Fruit fly (Drosophila melanogaster): ENCODE measurements around the gene CG10413.

Gene CG10413

DNA sequence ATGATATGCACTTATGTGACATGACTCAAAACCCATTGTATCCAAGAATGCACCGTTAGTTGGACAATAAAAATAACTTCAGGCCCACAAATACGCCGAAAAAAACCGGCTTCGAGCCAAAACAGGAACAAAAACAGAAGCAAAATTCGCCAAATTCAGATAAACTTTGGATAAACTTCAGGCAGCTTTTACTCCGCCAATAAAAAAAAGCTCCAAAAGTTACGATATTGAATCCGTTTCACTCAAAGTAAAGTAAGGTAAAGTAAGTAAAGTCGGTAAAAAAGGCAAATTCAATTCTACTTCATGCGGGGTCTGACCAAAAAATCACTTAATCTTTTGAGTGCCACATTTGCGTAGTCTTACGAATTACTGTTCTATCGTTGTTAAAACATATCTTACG is 41.1 kb downstream of the CG10413 start:
- TF ChIP-seq insv (optimal IDR thresholded peaks at IDR 0.05) (no peak), Myc (optimal IDR thresholded peaks at IDR 0.05) (no peak), Sin3A (optimal IDR thresholded peaks at IDR 0.05) (no peak), psq (optimal IDR thresholded peaks at IDR 0.05) (no peak), ttk (optimal IDR thresholded peaks at IDR 0.05) (no peak), h (optimal IDR thresholded peaks at IDR 0.05) (no peak)

DNA sequence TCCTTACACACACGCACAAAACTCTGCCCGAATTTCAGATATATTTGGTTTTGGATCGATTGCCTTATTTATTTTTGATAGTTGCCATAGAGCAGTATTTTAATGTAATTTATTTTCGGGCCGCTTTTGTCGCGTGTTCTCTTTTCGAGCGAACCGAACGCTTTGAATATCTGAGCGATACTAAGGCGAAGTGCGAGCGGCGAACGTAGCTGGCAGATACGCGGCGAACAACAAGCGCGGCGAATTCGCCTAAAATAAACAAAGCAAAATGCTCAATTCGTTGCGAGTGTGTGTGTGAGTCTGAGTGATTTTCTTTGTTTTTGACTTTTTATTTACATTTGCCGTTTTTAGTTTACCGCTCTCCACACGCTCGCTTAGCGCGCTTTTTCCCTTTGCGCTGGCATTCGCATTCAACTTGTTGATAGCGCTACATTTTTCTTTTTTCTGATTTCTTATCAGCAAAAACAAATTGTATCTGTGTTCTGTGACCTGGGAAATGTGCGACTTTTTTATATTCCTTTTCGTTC is 42.0 kb downstream of the CG10413 start:
- no peak for TF ChIP-seq Sin3A (optimal IDR thresholded peaks at IDR 0.05)

DNA sequence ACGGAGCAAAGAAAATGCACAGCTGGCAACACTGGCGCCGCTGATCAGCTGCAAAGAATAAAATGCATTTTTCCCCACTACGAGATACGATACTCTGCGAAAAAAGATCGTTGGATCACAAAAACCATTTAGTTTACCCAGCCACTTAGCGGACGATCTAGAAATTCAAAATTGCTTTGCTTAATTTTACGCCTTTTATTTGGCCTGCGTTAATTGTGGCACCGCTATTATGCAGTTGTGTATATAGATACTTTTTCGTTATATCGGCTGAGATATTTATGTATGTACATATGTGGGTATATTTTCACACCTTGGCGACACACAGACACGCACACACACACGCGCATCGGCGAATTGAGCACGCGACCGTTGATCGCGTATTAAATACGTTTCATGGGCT is 42.5 kb downstream of the CG10413 start:
- TF ChIP-seq h (optimal IDR thresholded peaks at IDR 0.05) (no peak), insv (optimal IDR thresholded peaks at IDR 0.05) (no peak), psq (optimal IDR thresholded peaks at IDR 0.05) (no peak), Sin3A (optimal IDR thresholded peaks at IDR 0.05) (no peak), ttk (optimal IDR thresholded peaks at IDR 0.05) (no peak), Myc (optimal IDR thresholded peaks at IDR 0.05) (no peak)

DNA sequence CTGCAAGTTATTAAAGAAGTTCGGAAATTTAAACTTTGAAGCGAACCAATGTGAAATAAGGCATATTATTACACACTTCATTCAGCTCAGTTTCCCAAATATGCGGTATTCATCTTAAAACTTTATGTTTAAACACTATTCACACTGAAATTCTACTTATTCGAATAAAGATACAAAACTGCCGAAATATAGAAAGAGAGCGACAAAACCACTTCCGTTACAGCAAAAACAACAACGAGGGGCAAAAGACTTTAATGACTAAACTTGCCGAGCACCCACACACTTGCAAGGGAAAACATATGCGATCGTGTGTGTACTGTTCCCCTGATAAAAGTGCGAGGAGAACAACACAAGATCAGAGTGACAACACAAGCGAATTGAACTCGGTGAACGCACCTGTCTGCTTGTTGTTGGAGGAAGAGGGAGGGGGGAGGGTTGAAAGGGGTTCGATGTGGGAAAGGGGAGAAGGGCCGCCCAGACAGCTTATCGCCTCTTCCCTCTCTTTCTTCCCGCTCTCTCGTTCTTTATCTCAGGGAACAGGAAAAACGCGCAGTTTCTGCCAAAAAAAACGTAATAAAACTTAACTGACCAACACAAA is 43.4 kb downstream of the CG10413 start:
- TF ChIP-seq ttk (optimal IDR thresholded peaks at IDR 0.05), result no peak
- TF ChIP-seq h (optimal IDR thresholded peaks at IDR 0.05), result no peak
- TF ChIP-seq Sin3A (optimal IDR thresholded peaks at IDR 0.05), result no peak
- no peak for TF ChIP-seq insv (optimal IDR thresholded peaks at IDR 0.05)
- no peak for TF ChIP-seq Myc (optimal IDR thresholded peaks at IDR 0.05)
- no peak for TF ChIP-seq psq (optimal IDR thresholded peaks at IDR 0.05)

DNA sequence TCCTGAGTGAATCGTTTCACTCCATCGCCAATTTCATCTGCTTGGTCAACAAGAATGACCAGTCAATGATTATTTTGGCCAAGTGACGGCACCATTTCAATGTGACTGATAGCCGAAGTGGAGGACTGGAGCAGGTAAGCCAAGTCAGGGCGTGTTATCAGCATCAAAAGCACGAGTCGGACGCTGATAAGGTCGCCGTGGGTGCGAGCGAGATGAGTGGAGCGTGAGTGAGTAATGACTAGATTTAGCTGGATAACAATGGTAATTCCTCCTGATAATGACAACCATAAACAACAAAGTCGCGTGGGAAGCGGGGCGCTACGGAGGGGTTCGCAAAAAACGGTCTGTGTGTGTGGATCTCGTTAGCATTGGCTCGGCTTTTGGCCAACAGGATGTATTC is 44.0 kb downstream of the CG10413 start:
- TF ChIP-seq ttk (optimal IDR thresholded peaks at IDR 0.05) (no peak), Myc (optimal IDR thresholded peaks at IDR 0.05) (no peak), h (optimal IDR thresholded peaks at IDR 0.05) (no peak), insv (optimal IDR thresholded peaks at IDR 0.05) (no peak), Sin3A (optimal IDR thresholded peaks at IDR 0.05) (no peak), psq (optimal IDR thresholded peaks at IDR 0.05) (no peak)

DNA sequence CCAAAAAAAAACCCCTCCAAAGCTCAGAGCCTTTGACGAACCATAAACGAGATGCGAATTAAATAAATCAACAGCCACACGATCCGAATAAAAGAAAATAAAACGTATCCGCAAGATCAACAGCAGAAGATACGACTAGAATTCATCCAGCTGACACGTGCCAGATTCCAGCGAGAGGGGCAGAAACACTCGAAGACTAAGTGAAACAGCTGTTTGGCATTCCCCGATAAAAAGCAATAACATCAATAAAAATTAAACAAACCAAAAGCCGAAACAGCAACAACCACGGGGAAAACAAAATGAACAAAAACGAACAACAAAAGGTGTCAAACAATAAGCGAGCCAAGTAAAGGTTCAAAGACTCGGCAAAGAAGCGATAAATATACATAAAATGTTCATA is 46.0 kb downstream of the CG10413 start:
- TF ChIP-seq psq (optimal IDR thresholded peaks at IDR 0.05) (no peak), h (optimal IDR thresholded peaks at IDR 0.05) (no peak), insv (optimal IDR thresholded peaks at IDR 0.05) (no peak), Sin3A (optimal IDR thresholded peaks at IDR 0.05) (no peak), ttk (optimal IDR thresholded peaks at IDR 0.05) (no peak), Myc (optimal IDR thresholded peaks at IDR 0.05) (no peak)

DNA sequence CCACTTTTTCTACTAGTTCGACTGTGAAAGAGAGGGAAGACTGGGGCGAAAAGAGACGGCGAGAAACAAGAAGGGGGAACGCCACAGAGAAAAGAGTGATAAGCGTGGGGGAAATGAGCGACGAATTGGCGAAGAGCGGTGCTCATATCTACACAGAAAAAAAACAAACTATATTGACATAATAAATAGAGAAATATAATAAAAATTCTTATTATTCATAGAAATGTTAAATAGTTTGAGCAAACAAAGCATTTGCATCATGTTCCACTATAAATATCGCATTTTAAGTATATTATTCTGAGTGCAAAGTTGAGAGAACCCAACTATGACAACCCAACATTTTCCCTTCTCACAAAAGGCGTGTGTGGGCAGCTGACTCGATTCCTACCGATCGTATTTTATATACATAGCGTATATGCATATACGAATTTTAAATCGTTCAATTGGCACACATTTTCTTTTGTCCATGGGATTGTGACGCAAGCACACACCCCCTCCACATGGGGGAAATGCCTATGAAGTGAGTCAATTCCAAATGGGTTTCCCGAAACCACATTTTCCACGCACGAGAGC is 47.0 kb downstream of the CG10413 start:
- TF ChIP-seq ttk (optimal IDR thresholded peaks at IDR 0.05), result no peak
- TF ChIP-seq insv (optimal IDR thresholded peaks at IDR 0.05), result no peak
- TF ChIP-seq Sin3A (optimal IDR thresholded peaks at IDR 0.05), result no peak
- TF ChIP-seq h (optimal IDR thresholded peaks at IDR 0.05), result no peak
- no peak for TF ChIP-seq Myc (optimal IDR thresholded peaks at IDR 0.05)
- no peak for TF ChIP-seq psq (optimal IDR thresholded peaks at IDR 0.05)

DNA sequence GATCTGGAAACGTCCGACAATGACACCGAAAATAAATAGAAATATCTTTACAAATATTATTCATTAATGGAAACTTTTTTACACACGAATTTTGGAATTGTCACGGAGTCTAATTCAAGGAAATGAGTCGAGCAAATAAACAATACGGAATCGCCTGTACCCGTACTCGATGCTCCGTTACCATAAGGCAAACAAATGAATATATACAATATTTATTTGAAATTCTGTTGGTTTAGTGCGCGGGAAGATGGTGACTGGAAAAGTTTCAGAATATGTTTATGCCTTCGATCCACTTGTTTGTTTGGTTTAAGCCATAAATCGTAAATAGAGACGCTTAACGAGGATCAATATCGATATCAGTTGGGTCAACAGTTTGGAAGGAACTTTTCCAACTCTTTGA is 48.7 kb downstream of the CG10413 start:
- TF ChIP-seq h (optimal IDR thresholded peaks at IDR 0.05) (no peak), Sin3A (optimal IDR thresholded peaks at IDR 0.05) (no peak), insv (optimal IDR thresholded peaks at IDR 0.05) (no peak), psq (optimal IDR thresholded peaks at IDR 0.05) (no peak), ttk (optimal IDR thresholded peaks at IDR 0.05) (no peak), Myc (optimal IDR thresholded peaks at IDR 0.05) (no peak)

DNA sequence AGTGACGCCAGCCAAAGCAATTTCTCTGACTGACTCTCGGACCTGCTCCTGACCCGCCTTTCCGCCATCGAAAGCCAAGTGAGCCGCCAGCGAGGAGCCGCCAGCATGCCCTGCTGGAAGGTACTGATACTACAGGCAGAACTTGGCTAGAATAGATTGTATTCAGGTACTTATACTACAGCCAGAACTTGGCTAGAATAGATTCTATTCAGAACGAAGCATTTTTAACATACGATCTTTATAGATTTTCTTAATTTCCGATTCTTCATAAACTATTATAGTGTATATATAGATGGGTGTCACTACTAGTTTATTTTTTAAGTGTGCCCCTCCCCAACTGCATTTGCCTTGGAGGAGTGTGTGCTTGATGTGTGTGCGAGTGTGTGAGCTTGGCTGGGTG is 50.8 kb downstream of the CG10413 start:
- TF ChIP-seq Myc (optimal IDR thresholded peaks at IDR 0.05) (no peak), insv (optimal IDR thresholded peaks at IDR 0.05) (no peak), Sin3A (optimal IDR thresholded peaks at IDR 0.05) (no peak), psq (optimal IDR thresholded peaks at IDR 0.05) (no peak), h (optimal IDR thresholded peaks at IDR 0.05) (no peak), ttk (optimal IDR thresholded peaks at IDR 0.05) (no peak)

Data from Kc167 (cell line).